Worm (Caenorhabditis elegans): ENCODE results near the gene mlc-7.

The mlc-7 gene

DNA sequence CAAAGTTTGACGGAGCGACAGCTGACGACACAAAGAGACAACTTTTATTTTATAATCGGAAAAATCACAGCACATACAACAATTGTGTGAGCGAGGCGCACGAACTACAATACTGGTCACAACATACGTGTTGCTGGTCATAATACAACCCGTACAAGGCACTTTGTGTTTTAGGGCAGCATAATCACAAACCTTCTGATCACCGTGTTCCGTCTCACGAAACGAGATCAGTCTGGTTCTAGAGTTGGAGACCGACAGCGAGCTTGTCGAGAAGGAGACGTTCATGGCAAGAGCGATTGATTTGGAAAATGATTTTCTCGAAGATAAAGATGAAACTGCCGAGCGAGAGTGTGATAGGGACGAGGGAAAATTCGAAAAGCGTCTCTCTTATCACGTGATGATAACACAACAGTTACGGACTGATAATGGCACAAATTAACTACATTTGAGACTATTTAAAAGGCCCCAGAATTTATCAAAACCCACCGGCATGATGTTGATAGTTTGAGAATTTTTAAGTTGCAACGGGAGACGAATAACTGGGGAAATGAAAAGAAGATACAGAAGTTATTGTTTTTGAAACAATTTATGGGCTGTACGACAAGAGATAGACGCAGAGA, 15.6 kb downstream of the mlc-7 start:
- no peak for TF ChIP-seq unc-62 (GFP tag; optimal IDR thresholded peaks at IDR 0.05)

DNA sequence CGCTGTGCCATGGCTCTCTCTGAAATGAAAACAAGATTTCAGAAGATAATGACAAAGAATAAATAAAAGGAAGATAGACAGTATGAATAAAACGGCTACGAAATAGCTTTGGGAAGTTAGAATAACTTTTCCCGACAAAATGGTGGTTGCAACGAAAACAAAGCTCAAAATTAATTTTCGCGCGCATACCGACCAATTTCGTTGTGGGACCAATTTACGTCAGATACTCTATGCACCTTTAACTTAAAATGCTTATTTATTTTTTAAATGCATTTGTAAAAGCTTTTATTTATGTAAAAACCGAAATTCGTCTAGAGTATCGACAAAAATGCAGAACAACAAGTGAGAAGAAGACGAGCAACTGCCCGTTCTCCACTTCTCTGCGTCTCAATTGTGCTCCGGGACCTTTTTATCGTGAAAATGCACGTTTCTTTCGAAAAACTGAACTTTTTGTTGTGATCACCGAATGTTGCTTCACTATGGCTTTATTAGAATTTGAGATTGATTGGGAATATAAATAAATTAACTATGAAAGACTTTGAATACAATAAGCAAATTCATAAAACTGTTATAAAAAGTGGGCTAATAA, 16.9 kb downstream of the mlc-7 start, which contains the start of gene rml-1:
rml-1 (minus strand) TSS at position 19 of the 589 bp plus-strand sequence.
- TF ChIP-seq unc-62 (GFP tag; optimal IDR thresholded peaks at IDR 0.05) = no peak

- TF ChIP-seq unc-62 (GFP tag; optimal IDR thresholded peaks at IDR 0.05) = no peak
Measured at ce11 chrIII:13770017-13770416, 18.8 kb downstream of the mlc-7 start.

DNA sequence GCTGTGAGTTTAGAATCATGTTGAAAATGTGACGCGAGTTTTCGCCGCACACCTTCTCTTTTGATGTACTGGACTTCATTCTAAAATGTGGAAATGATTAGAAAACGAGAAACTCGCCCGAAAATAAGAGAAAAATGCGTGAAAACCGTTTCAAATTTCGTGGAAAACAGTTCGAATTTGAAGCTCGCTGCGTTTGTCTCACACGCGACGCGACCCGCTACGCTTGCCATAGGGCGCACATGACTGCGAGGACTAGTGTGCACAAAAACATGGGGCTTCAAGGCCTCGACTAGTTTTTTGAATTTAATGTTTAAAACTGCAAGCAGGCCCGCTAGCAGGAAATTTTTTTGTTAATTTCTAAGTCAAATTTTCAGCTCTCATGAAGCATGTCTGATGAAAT, 19.9 kb downstream of the mlc-7 start, which contains the start of the genes cyk-4 and pdr-1:
cyk-4 (minus strand) TSS at position 80 of the 400 bp plus-strand sequence.
pdr-1 (plus strand) TSS at position 369 of the 400 bp plus-strand sequence.
- no peak for TF ChIP-seq unc-62 (GFP tag; optimal IDR thresholded peaks at IDR 0.05)

DNA sequence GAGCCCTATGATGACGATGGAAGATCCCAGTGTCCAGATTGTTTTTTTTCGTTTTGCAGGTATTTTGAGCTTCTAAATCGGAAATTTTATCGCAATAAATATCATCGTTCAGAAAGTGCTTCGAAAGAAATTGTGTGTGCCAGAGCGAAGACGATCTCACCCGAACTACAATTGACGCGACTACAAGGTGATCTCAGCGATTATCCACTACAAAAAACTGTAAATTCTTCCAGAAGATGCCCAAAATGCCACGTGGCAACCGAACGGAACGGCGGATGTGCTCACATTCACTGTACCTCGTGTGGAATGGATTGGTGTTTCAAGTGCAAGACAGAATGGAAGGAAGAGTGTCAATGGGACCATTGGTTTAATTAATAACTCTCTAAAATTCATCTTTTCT, 21.6 kb downstream of the mlc-7 start, which contains the start of gene mdt-29:
mdt-29 (plus strand) TSS at position 301 of the 400 bp plus-strand sequence.
- TF ChIP-seq unc-62 (GFP tag; optimal IDR thresholded peaks at IDR 0.05) = no peak

- TF ChIP-seq unc-62 (GFP tag; optimal IDR thresholded peaks at IDR 0.05) = no peak
Measured at ce11 chrIII:13778816-13779215, 27.6 kb downstream of the mlc-7 start.

DNA sequence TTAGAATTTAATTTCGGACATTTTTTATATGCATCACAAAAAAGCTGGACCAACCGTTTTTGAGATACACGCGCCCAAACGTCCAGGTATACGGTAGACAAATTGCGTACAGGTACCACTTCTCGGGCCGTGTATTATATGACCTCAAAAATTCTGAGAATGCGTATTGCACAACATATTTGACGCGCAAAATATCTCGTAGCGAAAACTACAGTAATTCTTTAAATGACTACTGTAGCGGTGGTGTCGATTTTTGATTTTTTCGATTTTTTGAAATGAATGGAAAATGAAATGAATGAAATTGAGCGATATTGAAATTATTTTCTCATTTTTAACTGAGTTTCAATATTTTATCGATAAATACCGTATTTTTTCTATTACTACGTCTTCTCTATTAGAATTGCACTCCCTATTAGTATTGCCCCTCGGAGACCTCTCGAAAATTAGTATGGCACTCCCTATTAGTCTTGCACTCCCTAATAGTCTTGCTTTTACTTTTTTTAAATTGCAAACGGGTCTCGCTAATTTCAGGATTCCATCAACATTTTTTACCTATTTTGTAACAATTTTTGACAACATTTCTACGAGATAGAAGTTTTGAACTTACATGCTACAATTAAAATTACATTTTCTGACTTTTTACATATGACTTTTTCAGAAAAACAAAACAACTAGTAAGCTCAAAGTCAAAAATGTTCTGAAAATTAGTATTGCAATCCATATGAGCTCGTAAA, 28.3 kb downstream of the mlc-7 start:
- TF ChIP-seq unc-62 (GFP tag; optimal IDR thresholded peaks at IDR 0.05) = no peak

DNA sequence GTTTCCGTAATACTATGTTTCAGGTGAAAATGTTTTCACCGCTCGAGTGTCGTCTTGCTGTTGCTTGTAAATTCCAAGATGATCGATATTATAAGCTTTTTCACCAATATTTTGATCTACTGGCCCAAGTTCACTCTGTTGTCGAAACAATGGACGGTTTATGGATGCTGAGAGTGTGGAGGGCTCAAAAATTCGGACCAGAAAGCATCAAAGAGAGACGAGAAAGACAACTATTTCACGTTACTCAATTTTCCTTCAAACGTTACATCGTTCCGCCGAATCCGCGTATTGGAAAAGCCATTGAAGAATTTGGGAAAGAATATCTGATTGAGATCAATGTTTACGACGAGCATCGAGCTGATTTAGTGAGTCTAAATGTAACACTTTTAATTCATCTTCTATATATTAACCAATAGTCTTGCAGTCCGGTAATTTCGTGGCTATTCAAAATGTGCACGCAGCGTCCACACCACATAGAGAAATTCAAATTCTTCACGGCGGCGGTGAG, 29.0 kb downstream of the mlc-7 start, which contains the start of gene pot-3:
pot-3 (plus strand) TSS at position 17 of the 508 bp plus-strand sequence.
- TF ChIP-seq unc-62 (GFP tag; optimal IDR thresholded peaks at IDR 0.05) = no peak

Data from whole organism, dauer.